Worm (Caenorhabditis elegans) whole organism, young adult: Measurements from ENCODE around the gene C01G12.16.

Experiments
- B0035.1 ChIP-seq: sonication (generic microtip); optimal IDR thresholded peaks from 2 replicates; lab custom pipeline; 2016; ENCODE audit warnings: missing genetic modification characterization, mild to moderate bottlenecking, missing compliant biosample characterization, missing genotype, missing genetic modification reagents
- C17E4.6 ChIP-seq: fragments of 200-800 bp; sonication (Bioruptor generic); IDR thresholded peaks from 2 replicates; pipeline ENCODE4 v1.3.6; 2022; ENCODE audit warnings: missing genetic modification reagents, missing genetic modification characterization, missing compliant biosample characterization
- F52B5.7 ChIP-seq: sonication (generic microtip); optimal IDR thresholded peaks from 2 replicates; lab custom pipeline; 2016; ENCODE audit warnings: mild to moderate bottlenecking, missing genetic modification characterization, missing compliant biosample characterization
- F55B11.4 ChIP-seq: sonication (generic microtip); optimal IDR thresholded peaks from 2 replicates; lab custom pipeline; 2016; ENCODE audit warnings: missing compliant biosample characterization, missing genetic modification characterization, borderline replicate concordance; ENCODE audit not compliant: insufficient read depth
- F57A8.1 ChIP-seq: fragments of 200-800 bp; sonication (Bioruptor generic); optimal IDR thresholded peaks from 2 replicates; lab custom pipeline; 2018; ENCODE audit warnings: mild to moderate bottlenecking, missing genetic modification characterization, moderate library complexity, missing compliant biosample characterization
- Y53G8AR.9 ChIP-seq: fragments of 200-800 bp; sonication (Bioruptor generic); conservative IDR thresholded peaks from 2 replicates; pipeline ENCODE4 v1.3.6; 2022; ENCODE audit warnings: missing genetic modification reagents, missing genetic modification characterization, missing compliant biosample characterization
- Y56A3A.18 ChIP-seq: fragments of 200-800 bp; sonication (Bioruptor generic); IDR thresholded peaks from 2 replicates; pipeline ENCODE4 v1.3.6; 2022; ENCODE audit warnings: missing genetic modification reagents, missing genetic modification characterization, missing compliant biosample characterization
- Y67H2A.10 ChIP-seq: fragments of 200-800 bp; sonication (Bioruptor generic); conservative IDR thresholded peaks from 2 replicates; pipeline ENCODE4 v1.3.6; 2022; ENCODE audit warnings: missing genetic modification reagents, missing genetic modification characterization, missing compliant biosample characterization
- atf-7 ChIP-seq: sonication (generic microtip); optimal IDR thresholded peaks from 2 replicates; lab custom pipeline; 2017; ENCODE audit warnings: mild to moderate bottlenecking, missing genetic modification characterization, missing compliant biosample characterization
- ccch-3 ChIP-seq: fragments of 200-800 bp; sonication (Bioruptor generic); optimal IDR thresholded peaks from 2 replicates; lab custom pipeline; 2018; ENCODE audit warnings: mild to moderate bottlenecking, missing genetic modification characterization, missing compliant biosample characterization
- ceh-100 ChIP-seq: fragments of 200-800 bp; sonication (Bioruptor generic); IDR thresholded peaks from 2 replicates; pipeline ENCODE4 v1.3.6; 2022; ENCODE audit warnings: missing genetic modification reagents, missing genetic modification characterization, missing compliant biosample characterization
- ceh-27 ChIP-seq: fragments of 200-800 bp; sonication (Bioruptor generic); optimal IDR thresholded peaks from 2 replicates; lab custom pipeline; 2018; ENCODE audit warnings: mild to moderate bottlenecking, missing genetic modification characterization, moderate library complexity, missing compliant biosample characterization
- ceh-58 ChIP-seq: fragments of 200-800 bp; sonication (Bioruptor generic); IDR thresholded peaks from 2 replicates; pipeline ENCODE4 v1.3.6; 2022; ENCODE audit warnings: missing genetic modification characterization, missing compliant biosample characterization
- egl-18 ChIP-seq: fragments of 200-800 bp; sonication (Bioruptor generic); IDR thresholded peaks from 2 replicates; pipeline ENCODE4 v1.3.6; 2022; ENCODE audit warnings: missing genetic modification reagents, missing genetic modification characterization, missing compliant biosample characterization
- egl-44 ChIP-seq: fragments of 200-800 bp; sonication (Bioruptor generic); IDR thresholded peaks from 2 replicates; pipeline ENCODE4 v1.3.6; 2022; ENCODE audit warnings: missing genetic modification reagents, missing genetic modification characterization, missing compliant biosample characterization
- egrh-3 ChIP-seq: fragments of 200-800 bp; sonication (Bioruptor generic); IDR thresholded peaks from 2 replicates; pipeline ENCODE4 v1.3.6; 2022; ENCODE audit warnings: missing genetic modification reagents, missing genetic modification characterization, missing compliant biosample characterization
- ekl-4 ChIP-seq: fragments of 200-800 bp; sonication (Bioruptor generic); IDR thresholded peaks from 2 replicates; pipeline ENCODE4 v1.3.6; 2022; ENCODE audit warnings: missing genetic modification reagents, missing genetic modification characterization, missing compliant biosample characterization
- hlh-12 ChIP-seq: sonication (generic microtip); optimal IDR thresholded peaks from 2 replicates; lab custom pipeline; 2016; ENCODE audit warnings: missing genetic modification characterization, missing compliant biosample characterization
- hmg-1.2 ChIP-seq: fragments of 200-800 bp; sonication (Bioruptor generic); IDR thresholded peaks from 2 replicates; pipeline ENCODE4 v1.3.6; 2022; ENCODE audit warnings: missing genetic modification reagents, missing genetic modification characterization, missing compliant biosample characterization
- hrde-1 ChIP-seq: sonication (generic microtip); optimal IDR thresholded peaks from 2 replicates; lab custom pipeline; 2016; ENCODE audit warnings: missing genetic modification characterization, mild to moderate bottlenecking, missing compliant biosample characterization, moderate library complexity, missing genotype, missing genetic modification reagents, borderline replicate concordance
- lin-35 ChIP-seq, 3 experiments: fragments of 150-350 bp in 2 of 3; sonication (generic microtip) in 1 of 3; optimal IDR thresholded peaks; 2 replicates each; lab custom pipeline; 2014 to 2018; ENCODE audit warnings: missing biosample characterization in 3 of 3, missing genetic modification characterization in 3 of 3, missing genetic modification reagents in 3 of 3
- lsy-27 ChIP-seq: sonication (generic microtip); optimal IDR thresholded peaks from 2 replicates; lab custom pipeline; 2017; ENCODE audit warnings: missing genetic modification characterization, mild to moderate bottlenecking, missing compliant biosample characterization, antibody characterized with exemption, missing genotype, borderline replicate concordance; ENCODE audit not compliant: insufficient read depth
- madf-10 ChIP-seq: sonication (generic microtip); optimal IDR thresholded peaks from 2 replicates; lab custom pipeline; 2016; ENCODE audit warnings: mild to moderate bottlenecking, missing genetic modification characterization, missing compliant biosample characterization
- madf-3 ChIP-seq: fragments of 200-800 bp; sonication (Bioruptor generic); IDR thresholded peaks from 2 replicates; pipeline ENCODE4 v1.3.6; 2022; ENCODE audit warnings: missing genetic modification reagents, missing genetic modification characterization, missing compliant biosample characterization
- mcd-1 ChIP-seq: fragments of 200-800 bp; sonication (Bioruptor generic); IDR thresholded peaks from 2 replicates; pipeline ENCODE4 v1.3.6; 2022; ENCODE audit warnings: missing genetic modification reagents, missing genetic modification characterization, missing compliant biosample characterization
- mel-28 ChIP-seq: sonication (generic microtip); optimal IDR thresholded peaks from 2 replicates; lab custom pipeline; 2016; ENCODE audit warnings: borderline replicate concordance, mild to moderate bottlenecking, missing genetic modification characterization, missing compliant biosample characterization
- mxl-1 ChIP-seq: sonication (generic microtip); optimal IDR thresholded peaks from 2 replicates; lab custom pipeline; 2016; ENCODE audit warnings: missing genetic modification characterization, missing compliant biosample characterization
- nfya-1 ChIP-seq: sonication (generic microtip); optimal IDR thresholded peaks from 2 replicates; lab custom pipeline; 2017; ENCODE audit warnings: antibody characterized with exemption, missing compliant biosample characterization, missing genetic modification characterization, borderline replicate concordance; ENCODE audit not compliant: insufficient read depth
- nhr-120 ChIP-seq: fragments of 200-800 bp; sonication (Bioruptor generic); IDR thresholded peaks from 2 replicates; pipeline ENCODE4 v1.3.6; 2022; ENCODE audit warnings: missing genetic modification characterization, missing compliant biosample characterization
- nhr-90 ChIP-seq: sonication (generic microtip); optimal IDR thresholded peaks from 2 replicates; lab custom pipeline; 2016; ENCODE audit warnings: missing genotype, mild to moderate bottlenecking, missing genetic modification characterization, missing compliant biosample characterization
- pha-4 ChIP-seq: fragments of 150-350 bp; sonication (generic microtip); optimal IDR thresholded peaks from 2 replicates; lab custom pipeline; 2014; ENCODE audit warnings: missing biosample characterization, missing genetic modification reagents, missing genetic modification characterization
- repo-1 ChIP-seq: sonication (generic microtip); optimal IDR thresholded peaks from 2 replicates; lab custom pipeline; 2017; ENCODE audit warnings: mild to moderate bottlenecking, missing genetic modification characterization, missing compliant biosample characterization
- snpc-1.1 ChIP-seq: sonication (generic microtip); optimal IDR thresholded peaks from 2 replicates; lab custom pipeline; 2017; ENCODE audit warnings: missing genetic modification characterization, mild to moderate bottlenecking, missing compliant biosample characterization, antibody characterized with exemption, moderate library complexity, missing genotype, missing genetic modification reagents; ENCODE audit not compliant: insufficient read depth
- snpc-1.3 ChIP-seq: sonication (generic microtip); optimal IDR thresholded peaks from 2 replicates; lab custom pipeline; 2017; ENCODE audit warnings: missing genetic modification characterization, mild to moderate bottlenecking, missing compliant biosample characterization, antibody characterized with exemption, moderate library complexity, missing genotype, missing genetic modification reagents; ENCODE audit not compliant: insufficient read depth
- snpc-4 ChIP-seq, 5 experiments: fragments of 150-350 bp in 1 of 5; sonication (generic microtip) in 4 of 5; optimal IDR thresholded peaks; 2 replicates each; lab custom pipeline; 2014 to 2018; ENCODE audit warnings: missing genetic modification characterization in 5 of 5, missing biosample characterization in 3 of 5, antibody characterized with exemption in 2 of 5, mild to moderate bottlenecking in 2 of 5, missing compliant biosample characterization in 2 of 5, missing genotype in 2 of 5, moderate library complexity in 2 of 5, missing genetic modification reagents in 1 of 5
- tbx-9 ChIP-seq: sonication (generic microtip); optimal IDR thresholded peaks from 2 replicates; lab custom pipeline; 2016; ENCODE audit warnings: borderline replicate concordance, missing genetic modification characterization, inconsistent platforms, missing compliant biosample characterization
- ztf-18 ChIP-seq: sonication (generic microtip); optimal IDR thresholded peaks from 2 replicates; lab custom pipeline; 2016; ENCODE audit warnings: missing genotype, mild to moderate bottlenecking, missing genetic modification characterization, missing compliant biosample characterization
- ztf-6 ChIP-seq: fragments of 200-800 bp; sonication (Bioruptor generic); IDR thresholded peaks from 2 replicates; pipeline ENCODE4 v1.3.6; 2022; ENCODE audit warnings: missing genetic modification reagents, missing genetic modification characterization, missing compliant biosample characterization

Gene C01G12.16

DNA sequence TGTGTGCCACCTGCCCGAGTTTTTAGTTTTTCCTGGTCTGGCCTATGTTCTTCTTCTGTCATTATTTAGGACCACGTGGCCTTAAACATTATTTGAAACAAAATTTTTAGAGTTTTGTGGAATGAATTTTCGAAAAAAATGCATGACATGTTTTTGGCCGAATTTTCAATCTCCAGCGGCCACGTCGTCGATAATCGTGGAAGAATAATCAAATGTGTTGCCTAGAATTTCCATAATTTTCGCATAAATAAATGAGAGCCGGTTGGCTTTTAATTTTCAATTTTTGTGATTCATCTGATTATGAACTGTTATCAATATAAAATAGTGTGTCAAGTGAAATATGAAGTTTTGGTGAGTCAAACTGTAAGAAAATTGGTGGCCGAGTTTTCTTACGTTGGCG is at the start of gene C01G12.16:
Gene C01G12.16 (plus strand): TSS at position 301 of the 400 bp plus-strand sequence.
- TF ChIP-seq Y67H2A.10 (GFP tag; lab: Robert Waterston, UW) (no peak), egl-44 (GFP tag; lab: Robert Waterston, UW) (no peak), ztf-6 (GFP tag; lab: Robert Waterston, UW) (no peak), atf-7 (tag; lab: Kevin White, UChicago) (no peak), ceh-58 (no peak), F55B11.4 (no peak), mel-28 (no peak), mxl-1 (no peak), B0035.1 (tag; lab: Kevin White, UChicago) (no peak), madf-10 (tag; lab: Kevin White, UChicago) (no peak), ztf-18 (tag; lab: Kevin White, UChicago) (no peak), hrde-1 (tag; lab: Kevin White, UChicago) (no peak), hlh-12 (tag; lab: Kevin White, UChicago) (no peak), Y53G8AR.9 (GFP tag; lab: Robert Waterston, UW) (no peak), lin-35 (GFP tag; optimal IDR thresholded peaks at IDR 0.05; lab: Kevin White, UChicago) (no peak), snpc-1.1 (no peak), egl-18 (GFP tag; lab: Robert Waterston, UW) (no peak), ceh-100 (GFP tag; lab: Robert Waterston, UW) (no peak), lsy-27 (tag; lab: Kevin White, UChicago) (no peak)

DNA sequence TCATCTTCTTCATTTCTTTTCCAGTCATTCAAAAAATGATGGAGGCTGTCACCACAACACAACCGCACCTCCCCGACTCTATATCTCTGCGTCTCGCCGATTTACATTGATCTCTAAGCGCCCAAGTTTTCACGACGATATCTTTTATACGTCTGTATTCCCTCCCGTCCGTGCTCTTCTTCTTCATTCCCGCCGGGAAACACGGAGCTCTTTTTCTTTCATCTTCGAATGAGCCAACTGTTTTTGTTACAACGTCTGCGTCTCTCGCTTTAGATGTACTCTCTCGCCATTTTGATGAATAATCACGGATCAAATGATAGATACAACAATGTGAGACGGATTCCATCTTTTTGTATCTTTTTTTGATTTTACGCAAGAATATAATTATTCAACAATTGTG is 47.4 kb upstream of the C01G12.16 start:
- TF ChIP-seq F52B5.7 (tag; lab: Kevin White, UChicago) (no peak), hmg-1.2 (GFP tag; lab: Robert Waterston, UW) (peak; percentile 37; the same call in 1 of the 2 replicates)
- TF ChIP-seq, all 124 proteins: peak for 1

DNA sequence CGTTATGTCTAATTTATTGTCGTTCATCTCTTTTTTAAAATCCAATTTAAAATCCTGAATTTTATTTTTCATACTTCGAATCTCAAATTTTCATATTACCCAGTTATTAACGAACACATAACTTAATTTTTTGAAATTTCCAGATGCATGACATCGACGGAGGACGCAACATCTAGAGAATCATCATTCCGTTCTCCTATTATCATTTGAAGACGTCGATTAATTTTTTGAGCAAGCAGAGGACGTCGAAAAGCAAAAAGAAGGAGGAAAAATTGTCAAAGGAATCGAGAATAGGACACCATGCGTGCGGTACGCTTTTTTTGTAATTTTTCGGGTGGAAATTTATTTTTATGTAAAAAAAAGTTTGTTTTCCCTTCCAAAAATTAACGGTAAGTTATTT is 46.0 kb upstream of the C01G12.16 start, which contains the start of gene unc-103:
Gene unc-103 (plus strand): TSS at position 301 of the 400 bp plus-strand sequence.
- TF ChIP-seq snpc-1.3 (tag; lab: Kevin White, UChicago) (no peak), Y56A3A.18 (no peak), nfya-1 (tag; lab: Kevin White, UChicago) (no peak), mcd-1 (GFP tag; lab: Robert Waterston, UW) (no peak), lsy-27 (tag; lab: Kevin White, UChicago) (no peak), nhr-120 (GFP tag; lab: Robert Waterston, UW) (no peak), pha-4 (no peak), F55B11.4 (no peak), C17E4.6 (GFP tag; lab: Robert Waterston, UW) (no peak), snpc-4 (GFP tag; optimal IDR thresholded peaks at IDR 0.05; lab: Kevin White, UChicago) (no peak), snpc-4 (tag; optimal IDR thresholded peaks at IDR 0.05; lab: Kevin White, UChicago) (no peak), ccch-3 (GFP tag; lab: Kevin White, UChicago) (no peak), egrh-3 (GFP tag; lab: Robert Waterston, UW) (no peak), mxl-1 (no peak), atf-7 (tag; lab: Kevin White, UChicago) (no peak)

ce11 chrIII:4119736-4120135 is 41.3 kb upstream of the C01G12.16 start:
- TF ChIP-seq nhr-90 (tag; lab: Kevin White, UChicago): no peak
- no peak for TF ChIP-seq B0035.1 (tag; lab: Kevin White, UChicago)
- TF ChIP-seq repo-1 (tag; lab: Kevin White, UChicago): no peak
- no peak for TF ChIP-seq ceh-27 (GFP tag; lab: Kevin White, UChicago)
- no peak for TF ChIP-seq F57A8.1 (GFP tag; lab: Kevin White, UChicago)
- no peak for TF ChIP-seq tbx-9 (tag; lab: Kevin White, UChicago)
- TF ChIP-seq madf-3 (GFP tag; lab: Robert Waterston, UW): no peak
- no peak for TF ChIP-seq ekl-4 (GFP tag; lab: Robert Waterston, UW)
